Worm (Caenorhabditis elegans): ENCODE data around the gene cyld-1.

DNA sequence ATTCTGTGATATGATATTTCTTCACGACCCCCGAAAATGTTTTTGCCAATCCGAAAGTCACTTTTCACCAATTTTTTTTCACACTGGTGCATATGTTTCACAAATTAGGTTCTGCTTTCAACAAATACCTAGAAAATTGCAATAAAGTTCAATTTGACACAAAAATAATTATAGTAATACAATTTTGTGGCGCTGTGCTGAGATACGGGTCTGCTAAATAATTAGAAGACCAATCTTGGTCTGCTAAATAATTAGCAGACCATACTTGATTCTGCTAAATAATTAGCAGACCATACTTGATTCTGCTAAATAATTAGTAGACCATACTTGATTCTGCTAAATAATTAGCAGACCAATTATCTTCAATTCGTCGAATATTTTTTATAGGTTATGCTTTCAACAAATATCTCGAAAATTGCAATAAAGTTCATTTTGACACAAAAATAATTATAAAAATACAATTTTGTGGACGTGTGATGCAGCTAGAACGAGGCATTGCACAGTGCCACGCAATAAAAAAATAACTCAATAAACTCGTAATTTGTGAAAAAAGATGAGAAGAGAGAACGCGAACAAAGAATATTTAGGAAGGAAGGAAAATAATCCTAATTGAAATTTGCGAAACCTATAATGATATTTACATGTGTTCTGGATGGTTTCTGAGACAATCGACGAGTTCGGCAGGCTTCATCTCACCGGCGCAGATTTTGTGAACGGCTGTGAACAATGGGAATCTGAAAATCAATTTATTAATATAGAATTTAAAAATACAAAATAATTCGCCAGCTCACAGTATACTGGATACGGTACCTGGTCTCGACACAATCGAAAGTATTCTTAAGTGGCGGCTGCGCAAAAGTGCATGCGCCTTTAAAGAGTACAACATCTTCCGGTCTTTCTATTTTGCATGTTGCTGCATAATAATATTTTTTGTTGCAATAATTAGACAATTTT lies 56.5 kb downstream of the cyld-1 start:
- TF ChIP-seq nhr-232 (tag; optimal IDR thresholded peaks at IDR 0.05) (no peak), ceh-14 (tag; optimal IDR thresholded peaks at IDR 0.05) (no peak), ama-1 (optimal IDR thresholded peaks at IDR 0.05) (no peak), fkh-10 (GFP tag; optimal IDR thresholded peaks at IDR 0.05) (no peak), ceh-45 (GFP tag; IDR thresholded peaks at IDR 0.05) (no peak), sox-4 (tag; optimal IDR thresholded peaks at IDR 0.05) (no peak), ets-4 (tag; optimal IDR thresholded peaks at IDR 0.05) (no peak), hlh-30 (tag; optimal IDR thresholded peaks at IDR 0.05; ENCODE audit: insufficient read depth) (no peak)
